Fruit fly (Drosophila melanogaster): ENCODE results near the gene otu.

otu gene

DNA sequence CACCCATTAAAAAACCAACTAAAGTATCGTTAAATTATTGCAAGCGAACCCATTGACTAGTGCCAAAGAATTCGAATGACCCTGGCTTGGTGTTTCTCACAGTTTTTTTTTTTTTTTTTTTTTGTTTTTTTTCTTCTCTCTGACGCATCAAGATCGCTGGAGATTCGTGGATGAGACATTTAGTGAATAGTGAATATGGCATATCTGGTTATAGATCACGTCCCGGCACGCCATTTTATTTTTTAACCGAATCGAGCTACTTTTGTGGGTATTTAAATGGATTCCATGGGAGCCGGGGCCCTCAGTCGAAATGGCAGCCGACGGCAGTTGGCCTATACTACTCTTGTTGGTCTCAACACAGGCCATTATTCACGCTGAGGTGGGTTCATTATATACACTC is 12.5 kb downstream of the otu start, which contains the start of gene Cp7Fc:
TSS of gene Cp7Fc (plus strand) at position 301 of the 400 bp plus-strand sequence.
- TF ChIP-seq noc (tag; optimal IDR thresholded peaks at IDR 0.05): no peak

DNA sequence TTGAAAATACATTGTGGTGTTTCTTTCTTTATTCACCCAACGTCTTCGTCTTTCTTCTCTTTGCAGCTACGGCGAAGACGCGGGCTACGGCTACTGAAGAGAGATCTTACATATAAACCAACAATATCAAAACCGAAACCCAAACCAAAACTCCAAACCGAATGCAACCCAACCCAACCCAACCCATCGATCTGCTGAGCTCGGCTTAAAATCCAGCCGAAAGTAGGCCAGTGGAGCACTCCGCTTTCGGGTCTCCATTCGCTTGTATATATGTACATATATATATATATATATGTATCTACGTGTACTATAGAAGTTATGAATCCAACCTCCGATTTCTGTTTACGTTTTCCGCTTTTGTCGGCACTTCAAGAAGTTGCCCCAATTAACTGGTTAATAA is 13.7 kb downstream of the otu start:
- TF ChIP-seq noc (tag; optimal IDR thresholded peaks at IDR 0.05): no peak

DNA sequence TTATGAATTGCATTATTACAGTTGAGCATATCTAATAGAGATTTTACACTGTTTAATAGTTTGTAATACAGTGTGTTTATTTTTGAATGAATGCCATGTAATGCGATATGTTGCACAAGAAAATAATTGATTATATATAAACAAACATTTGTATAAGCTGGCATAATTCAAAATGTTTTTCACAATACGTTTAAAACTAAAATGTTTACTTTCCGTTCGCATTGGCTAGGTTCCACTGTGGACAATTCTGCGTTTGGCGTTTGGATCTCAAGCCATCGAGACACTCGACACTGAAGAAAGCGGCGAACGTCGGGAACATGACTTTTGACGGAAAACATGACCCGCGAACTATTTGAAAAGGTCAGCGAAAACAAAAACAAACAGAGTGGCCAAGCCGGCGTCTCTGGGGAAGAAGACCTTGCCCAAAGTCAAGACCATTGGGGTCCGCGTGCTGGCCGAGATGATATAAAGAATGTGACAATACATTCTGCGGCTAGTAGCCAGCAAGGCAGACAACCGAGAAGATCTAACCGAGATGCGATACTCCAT is 15.9 kb downstream of the otu start, which contains the start of gene Cp7Fb:
TSS of gene Cp7Fb (plus strand) at position 499 of the 549 bp plus-strand sequence.
- no peak for TF ChIP-seq noc (tag; optimal IDR thresholded peaks at IDR 0.05)

DNA sequence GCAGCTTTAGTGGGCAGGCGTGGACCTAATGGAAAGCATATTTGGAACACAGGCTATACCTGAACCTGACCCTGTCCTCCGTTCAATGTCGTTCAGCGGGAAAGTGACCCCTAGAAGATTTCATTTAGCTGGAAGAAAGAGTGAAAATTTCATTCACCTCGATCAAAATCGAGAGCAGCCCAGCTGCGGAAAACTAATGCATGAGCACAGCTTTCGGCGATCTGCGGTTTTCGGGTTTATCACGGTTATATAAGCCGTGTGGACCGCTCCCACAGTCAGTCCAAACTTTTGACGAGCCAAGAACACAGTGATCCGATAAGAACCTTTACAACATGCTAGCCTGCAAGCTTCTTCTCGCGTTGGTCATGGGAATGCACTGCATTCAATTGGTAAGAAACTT is 18.7 kb downstream of the otu start, which contains the start of gene Cp7Fa:
TSS of gene Cp7Fa (plus strand) at position 301 of the 400 bp plus-strand sequence.
- no peak for TF ChIP-seq noc (tag; optimal IDR thresholded peaks at IDR 0.05)

DNA sequence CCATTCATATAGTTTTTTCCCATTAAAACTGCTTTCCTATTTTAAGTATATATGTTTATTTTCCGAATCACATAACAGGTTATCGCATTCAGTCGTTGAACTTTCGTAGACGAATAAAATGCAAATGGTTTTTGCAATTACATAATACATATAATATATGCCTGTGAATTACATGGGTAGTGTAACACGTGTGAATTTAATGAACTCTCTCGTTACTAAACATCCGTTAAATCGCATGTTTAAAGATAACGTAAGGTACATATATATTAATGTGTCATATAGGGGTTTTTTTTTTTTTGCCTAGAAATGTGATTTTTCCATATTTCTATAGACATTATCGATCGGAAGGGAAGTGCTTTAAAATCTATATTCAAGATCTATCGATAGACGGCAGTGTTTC is 19.7 kb downstream of the otu start:
- no peak for TF ChIP-seq noc (tag; optimal IDR thresholded peaks at IDR 0.05)

DNA sequence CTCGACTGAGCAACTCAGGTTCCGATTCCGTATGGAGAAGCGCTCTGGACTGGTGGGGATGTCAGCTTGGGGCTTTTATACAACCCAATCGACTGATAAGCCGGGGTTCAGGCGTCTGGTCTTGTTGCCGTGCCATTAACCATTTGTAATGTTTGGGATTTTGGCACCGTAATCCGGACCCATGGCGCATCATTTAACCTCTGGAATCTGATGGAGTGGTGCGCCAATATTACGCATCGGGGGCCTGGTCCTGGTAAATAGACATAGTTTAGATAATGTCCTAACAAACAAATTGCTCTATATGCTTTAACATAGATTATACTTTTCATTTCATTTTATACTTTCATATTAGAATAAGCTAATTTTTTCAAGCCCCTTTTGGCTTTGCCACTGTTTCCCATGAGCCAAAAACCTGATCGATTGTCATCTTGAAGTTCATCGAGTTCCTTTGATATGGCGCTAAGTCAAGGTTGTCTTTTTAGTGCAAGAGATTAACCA is 20.3 kb downstream of the otu start, which contains the start of gene CG12116:
TSS of gene CG12116 (minus strand) at position 51 of the 498 bp plus-strand sequence.
- peak; percentile 40 for TF ChIP-seq noc (tag; optimal IDR thresholded peaks at IDR 0.05)

DNA sequence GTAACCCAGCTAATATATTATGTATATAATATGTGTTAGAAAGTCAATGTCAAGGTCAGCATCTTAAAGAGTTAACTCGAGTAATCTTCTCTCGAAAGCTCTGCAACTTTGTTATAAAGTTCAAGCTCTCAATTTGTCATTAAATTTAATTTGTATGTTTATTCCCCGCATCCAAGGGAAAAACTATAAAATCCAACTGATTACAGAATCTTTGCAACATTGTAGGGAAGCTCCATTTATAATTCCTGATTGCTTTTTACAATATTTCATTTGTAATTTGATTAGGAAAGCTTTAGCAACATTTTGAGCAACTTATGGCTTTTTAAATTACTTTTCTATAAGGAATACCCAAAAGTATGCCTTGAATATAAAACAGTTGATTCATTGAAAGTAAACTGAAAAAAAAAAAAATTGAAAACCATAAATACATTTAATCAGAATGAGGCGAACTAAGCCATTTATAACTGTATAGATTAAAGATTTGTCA is 22.6 kb downstream of the otu start:
- no peak for TF ChIP-seq noc (tag; optimal IDR thresholded peaks at IDR 0.05)

DNA sequence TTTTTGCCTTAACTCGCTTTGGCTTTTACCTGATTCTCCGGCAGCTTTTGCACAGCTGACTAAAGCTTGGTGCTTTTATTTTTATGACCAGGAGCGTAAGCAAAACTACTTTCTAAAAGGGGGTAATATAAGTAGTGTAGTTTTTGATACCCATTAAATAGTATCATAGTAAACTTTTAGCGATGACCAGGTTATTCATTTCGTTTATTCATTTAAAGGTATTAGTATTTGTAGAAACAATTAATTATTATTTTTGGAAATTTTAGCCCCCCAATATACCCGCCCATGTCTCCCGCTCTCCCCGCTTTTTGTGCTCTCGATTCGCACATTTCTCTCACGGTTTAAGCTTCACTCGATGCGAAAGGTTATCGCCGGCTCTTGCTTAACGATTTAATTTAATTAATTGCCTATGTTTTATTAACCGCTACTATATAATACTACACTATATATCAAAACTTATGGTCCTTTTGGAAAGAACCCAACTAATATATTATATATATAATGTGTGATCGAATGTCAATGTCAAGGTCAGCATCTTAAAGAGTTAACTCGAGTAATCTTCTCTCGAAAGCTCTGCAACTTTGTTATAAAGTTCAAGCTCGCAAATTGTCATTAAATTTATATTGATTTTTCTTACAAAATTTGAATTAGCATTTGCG is 24.8 kb downstream of the otu start, which contains the start of gene Sptr:
TSS of gene Sptr (minus strand) at position 61 of the 659 bp plus-strand sequence.
- TF ChIP-seq noc (tag; optimal IDR thresholded peaks at IDR 0.05): peak; percentile 96

DNA sequence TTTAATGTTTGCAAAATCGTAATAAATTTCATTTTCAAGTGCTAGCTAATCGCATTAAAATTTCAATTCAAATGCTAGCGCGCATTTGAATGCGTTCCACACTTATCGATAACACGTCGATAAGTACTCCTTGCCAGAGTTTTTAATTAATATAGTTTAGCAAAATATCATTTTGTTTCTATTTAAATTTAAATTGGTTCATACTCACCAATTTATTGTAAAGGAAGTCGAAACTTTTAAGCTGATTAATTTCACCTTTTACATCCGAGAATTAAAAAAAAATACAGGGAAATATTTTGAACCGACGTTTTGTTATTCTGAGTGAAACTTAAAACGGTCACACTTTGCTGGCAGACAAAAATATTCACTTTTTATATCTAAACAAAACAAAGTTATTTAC is 28.2 kb downstream of the otu start, which contains the start of gene Es2:
TSS of gene Es2 (plus strand) at position 333 of the 400 bp plus-strand sequence.
- no peak for TF ChIP-seq noc (tag; optimal IDR thresholded peaks at IDR 0.05)

DNA sequence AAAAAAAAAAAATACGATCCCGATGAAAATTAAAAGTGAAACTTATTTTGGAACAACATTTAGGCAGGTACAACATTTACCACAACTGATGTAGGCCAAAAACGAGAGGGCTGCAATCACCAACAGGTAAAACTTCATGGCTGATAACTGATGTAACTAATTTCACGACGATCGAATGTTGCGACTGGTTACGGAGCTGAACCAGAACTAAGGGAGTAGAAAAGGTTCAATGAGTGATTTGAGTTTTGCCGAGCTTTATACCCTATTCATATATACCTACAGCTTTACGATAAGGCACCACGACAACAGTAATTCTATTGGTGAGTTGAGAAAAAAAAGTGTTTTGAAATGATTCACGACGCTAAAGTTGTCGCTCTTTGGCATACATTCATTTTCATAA is 28.6 kb downstream of the otu start, which contains the start of gene CG15347:
TSS of gene CG15347 (minus strand) at position 213 of the 400 bp plus-strand sequence.
- TF ChIP-seq noc (tag; optimal IDR thresholded peaks at IDR 0.05): no peak

DNA sequence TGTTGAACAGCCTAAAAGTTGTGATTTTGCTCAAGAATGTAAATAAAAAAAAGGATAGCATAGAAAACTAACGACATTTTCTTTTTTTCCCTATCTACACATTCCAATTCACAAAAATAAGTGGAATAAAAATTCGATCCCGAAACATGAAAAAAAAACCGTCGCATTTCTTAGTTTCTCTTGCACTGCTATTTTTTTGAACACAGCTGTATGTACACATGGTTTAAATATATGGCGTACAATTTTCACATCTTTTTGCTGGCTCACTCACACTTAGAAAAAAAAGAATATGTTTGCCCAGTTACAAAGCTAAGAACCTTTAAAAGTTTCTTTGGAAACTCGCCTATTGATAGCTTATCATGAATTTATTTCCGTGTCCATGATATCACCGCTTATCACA is 29.1 kb downstream of the otu start:
- TF ChIP-seq noc (tag; optimal IDR thresholded peaks at IDR 0.05): no peak

DNA sequence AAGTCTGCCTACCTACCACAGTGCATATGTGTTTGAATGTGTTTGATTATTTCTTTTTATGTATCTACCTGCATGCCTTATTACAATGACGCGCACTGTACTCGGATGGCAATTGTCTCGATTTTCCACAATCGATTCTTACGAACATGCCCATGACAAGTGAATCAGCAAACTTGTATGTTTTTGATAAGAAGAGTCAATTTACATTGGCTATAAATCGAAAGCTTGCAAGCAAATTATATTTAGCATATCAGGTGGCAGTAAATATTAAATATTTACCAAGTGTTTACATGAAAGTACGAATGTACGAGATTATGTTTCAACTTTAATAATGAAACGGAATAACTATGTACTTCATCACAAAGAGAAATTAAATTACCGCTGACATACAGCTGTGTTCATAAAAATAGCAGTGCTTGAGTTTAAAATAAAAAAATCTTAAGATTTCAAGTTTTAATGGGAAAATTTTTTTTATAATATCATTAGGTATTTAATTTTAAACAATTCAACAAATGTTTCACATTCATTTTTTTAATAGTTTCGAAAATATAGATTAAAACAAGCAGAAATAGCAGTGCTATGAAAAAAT is 29.8 kb downstream of the otu start:
- TF ChIP-seq noc (tag; optimal IDR thresholded peaks at IDR 0.05): no peak

DNA sequence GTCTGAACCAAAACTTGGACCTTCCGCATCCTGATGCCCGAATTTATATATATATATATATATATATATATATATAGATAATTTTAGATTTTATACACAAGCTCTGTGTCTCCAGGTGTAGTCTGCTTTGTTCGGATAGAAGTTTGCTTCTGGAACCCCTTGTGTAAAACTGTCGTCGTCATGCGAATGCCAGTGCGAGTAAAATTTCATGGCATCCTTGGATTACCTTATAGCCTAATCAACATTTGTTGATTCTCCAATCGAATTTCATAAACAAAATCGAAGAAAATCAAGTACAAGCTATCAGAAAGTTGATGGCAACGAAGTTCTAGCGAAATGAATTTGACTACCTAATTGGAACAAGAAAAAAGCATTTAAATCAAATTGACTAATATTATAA is 31.8 kb downstream of the otu start, which contains the start of gene CG32713:
TSS of gene CG32713 (minus strand) at position 101 of the 400 bp plus-strand sequence.
- TF ChIP-seq noc (tag; optimal IDR thresholded peaks at IDR 0.05): no peak

DNA sequence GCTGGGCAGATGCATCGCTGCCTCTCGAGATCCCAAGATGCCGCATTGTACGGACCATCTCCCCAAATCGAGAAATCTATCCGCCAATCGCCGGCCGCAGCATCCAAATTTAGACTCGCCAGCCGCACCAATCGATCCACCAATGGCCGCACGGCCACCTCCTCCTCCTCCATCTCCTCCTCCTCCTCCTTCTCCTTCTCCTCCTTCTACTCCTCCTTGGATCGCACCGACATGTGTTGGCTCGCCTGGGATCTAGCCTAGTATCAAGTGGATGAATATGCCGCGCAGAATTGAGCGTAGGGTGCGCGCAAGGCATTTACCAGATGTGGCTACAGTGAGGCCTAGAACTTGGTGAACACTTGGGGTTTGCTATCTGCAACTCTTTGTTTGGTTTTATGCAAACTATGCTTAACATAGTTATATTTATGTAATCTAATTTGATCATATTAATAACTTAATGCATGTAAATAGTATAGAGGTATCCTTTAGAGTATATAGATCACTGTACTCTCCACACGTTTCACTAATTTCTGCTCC is 34.2 kb downstream of the otu start, which contains the start of gene org-1:
TSS of gene org-1 (minus strand) at position 51 of the 537 bp plus-strand sequence.
- peak; percentile 27 for TF ChIP-seq noc (tag; optimal IDR thresholded peaks at IDR 0.05)

DNA sequence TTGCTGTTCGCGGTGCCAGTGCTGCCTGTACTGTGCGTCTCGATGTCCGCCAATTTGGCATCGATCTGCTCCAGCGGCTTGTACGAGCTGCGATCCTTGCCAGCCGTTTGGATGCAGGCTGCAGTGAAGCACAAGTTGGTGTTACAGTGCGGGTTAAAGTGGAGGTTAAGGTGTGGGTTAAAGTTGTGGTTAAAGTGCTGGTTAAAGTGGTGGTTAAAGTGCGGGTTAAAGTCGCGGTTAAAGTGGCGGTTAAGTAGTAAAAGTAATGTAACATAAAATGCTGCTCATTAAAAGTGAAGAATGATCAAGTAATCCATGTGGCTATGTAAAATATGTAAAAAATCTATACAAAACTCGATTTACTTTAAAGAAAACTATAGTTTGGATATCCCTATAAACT is 37.2 kb downstream of the otu start:
- TF ChIP-seq noc (tag; optimal IDR thresholded peaks at IDR 0.05): no peak
